Fruit fly (Drosophila melanogaster): ENCODE data around the gene mex1.

DNA sequence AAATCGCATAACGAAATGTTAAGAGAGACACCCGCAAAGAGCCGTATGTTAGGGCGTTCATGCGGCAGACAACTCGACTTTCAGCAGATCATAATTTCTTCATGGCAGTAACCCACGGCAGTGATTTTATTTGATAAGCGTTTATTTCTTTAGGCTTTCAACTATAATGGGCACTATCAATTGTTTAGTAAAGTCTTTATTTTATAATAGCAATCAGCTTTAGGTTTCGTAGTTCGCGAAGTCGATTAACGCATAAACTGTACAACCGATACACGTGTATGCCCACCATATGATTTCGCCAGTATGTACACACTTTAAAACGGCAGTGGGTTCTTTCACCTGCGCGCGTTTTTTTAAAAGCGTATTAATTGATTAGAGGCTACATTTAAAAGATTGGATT is 11.2 kb downstream of the mex1 start, which contains the start of gene CG7841:
- peak; percentile 97 for TF ChIP-seq CG32121 (GFP tag; IDR thresholded peaks at IDR 0.05)
- no peak; the same call in 1 of the 2 replicates for TF ChIP-seq rn (GFP tag; IDR thresholded peaks at IDR 0.05)
- TF ChIP-seq CG4496 (GFP tag; IDR thresholded peaks at IDR 0.05), result peak; percentile 98
- peak; percentile 99 for TF ChIP-seq Snoo (tag; optimal IDR thresholded peaks at IDR 0.05)
- TF ChIP-seq gl (tag; optimal IDR thresholded peaks at IDR 0.05), result peak; percentile 98
- peak; percentile 98 for TF ChIP-seq CG17806 (tag; optimal IDR thresholded peaks at IDR 0.05)
- TF ChIP-seq CG8301 (tag; optimal IDR thresholded peaks at IDR 0.05), result peak; percentile 98
- TF ChIP-seq Ets98B (GFP tag; IDR thresholded peaks at IDR 0.05), result peak; percentile 98
- peak; percentile 97 for TF ChIP-seq D1 (tag; optimal IDR thresholded peaks at IDR 0.05)
- peak; percentile 92 for TF ChIP-seq EcR (GFP tag; optimal IDR thresholded peaks at IDR 0.05)
- peak; percentile 98 for TF ChIP-seq CG15710 (tag; optimal IDR thresholded peaks at IDR 0.05)

Measured in whole organism, pupa.